Worm (Caenorhabditis elegans) whole organism, early embryonic: ENCODE measurements around the gene F58F9.9.

Experiments used
- F13C5.2 ChIP-seq: sonication (generic microtip); optimal IDR thresholded peaks from 2 replicates; lab custom pipeline; 2017; ENCODE audit warnings: mild to moderate bottlenecking, missing genetic modification characterization, inconsistent platforms, missing compliant biosample characterization
- aly-1 ChIP-seq: sonication (generic microtip); optimal IDR thresholded peaks from 2 replicates; lab custom pipeline; 2016; ENCODE audit warnings: missing genetic modification characterization, missing compliant biosample characterization
- ama-1 ChIP-seq: fragments of 150-350 bp; optimal IDR thresholded peaks from 2 replicates; lab custom pipeline; 2014
- ceh-13 ChIP-seq: fragments of 200-800 bp; sonication (Bioruptor generic); optimal IDR thresholded peaks from 2 replicates; lab custom pipeline; 2018; ENCODE audit warnings: mild to moderate bottlenecking, missing genetic modification characterization, missing compliant biosample characterization
- ceh-36 ChIP-seq: sonication (generic microtip); optimal IDR thresholded peaks from 2 replicates; lab custom pipeline; 2016; ENCODE audit warnings: missing genetic modification characterization, inconsistent platforms, missing compliant biosample characterization
- ets-7 ChIP-seq: sonication (generic microtip); optimal IDR thresholded peaks from 2 replicates; lab custom pipeline; 2016; ENCODE audit warnings: missing genotype, missing genetic modification characterization, missing compliant biosample characterization
- flt-1 ChIP-seq: fragments of 200-800 bp; sonication (Bioruptor generic); IDR thresholded peaks from 2 replicates; pipeline ENCODE4 v1.3.6; 2022; ENCODE audit warnings: missing genetic modification characterization, missing compliant biosample characterization
- hmbx-1 ChIP-seq: sonication (generic microtip); optimal IDR thresholded peaks from 2 replicates; lab custom pipeline; 2016; ENCODE audit warnings: mild to moderate bottlenecking, missing genetic modification characterization, missing compliant biosample characterization
- hmg-4 ChIP-seq: fragments of 200-800 bp; sonication (Bioruptor generic); optimal IDR thresholded peaks from 2 replicates; lab custom pipeline; 2018; ENCODE audit warnings: mild to moderate bottlenecking, missing genetic modification characterization, missing compliant biosample characterization
- hnd-1 ChIP-seq: sonication (generic microtip); optimal IDR thresholded peaks from 2 replicates; lab custom pipeline; 2016; ENCODE audit warnings: missing genetic modification characterization, missing compliant biosample characterization
- sea-1 ChIP-seq: fragments of 200-800 bp; sonication (Bioruptor generic); conservative IDR thresholded peaks from 2 replicates; pipeline ENCODE4 v1.3.6; 2022; ENCODE audit warnings: missing genetic modification characterization, missing compliant biosample characterization
- tbx-11 ChIP-seq: fragments of 200-800 bp; sonication (Bioruptor generic); IDR thresholded peaks from 2 replicates; pipeline ENCODE4 v1.3.6; 2022; ENCODE audit warnings: missing genetic modification characterization, missing compliant biosample characterization

DNA sequence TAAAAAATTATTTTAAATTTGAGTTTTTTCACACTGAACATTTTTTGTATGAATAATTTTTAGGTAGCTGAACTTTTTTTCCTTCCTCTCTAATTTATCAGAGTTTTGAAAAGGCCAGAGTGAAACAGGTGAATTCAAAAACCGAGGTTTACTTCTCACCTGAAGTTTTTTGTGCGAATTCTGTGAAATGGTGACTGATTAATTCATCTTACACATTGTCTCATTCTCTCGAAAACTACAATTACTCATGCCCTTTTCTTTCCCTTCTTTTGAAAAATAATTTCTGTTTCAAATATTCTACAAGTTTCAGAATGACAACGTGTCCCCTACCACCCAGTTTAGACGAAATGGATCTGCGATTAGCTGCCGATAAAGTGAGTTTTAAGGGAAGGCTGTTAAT lies 38.3 kb upstream of the F58F9.9 start, which contains the start of gene tkr-2:
- TF ChIP-seq ama-1 (lab: Kevin White, UChicago) (no peak), sea-1 (GFP tag; lab: Robert Waterston, UW) (no peak), ets-7 (tag; lab: Kevin White, UChicago) (no peak), hnd-1 (tag; lab: Kevin White, UChicago) (no peak), hmbx-1 (tag; lab: Kevin White, UChicago) (no peak), ceh-13 (GFP tag; lab: Kevin White, UChicago) (no peak), F13C5.2 (tag; lab: Kevin White, UChicago) (no peak), flt-1 (GFP tag; lab: Robert Waterston, UW) (no peak), tbx-11 (no peak), ceh-36 (tag; lab: Kevin White, UChicago) (no peak), hmg-4 (GFP tag; lab: Kevin White, UChicago) (no peak), aly-1 (tag; lab: Kevin White, UChicago) (no peak)
